Fruit fly (Drosophila melanogaster): ENCODE data around the gene Dnah3.

Dnah3 gene

DNA sequence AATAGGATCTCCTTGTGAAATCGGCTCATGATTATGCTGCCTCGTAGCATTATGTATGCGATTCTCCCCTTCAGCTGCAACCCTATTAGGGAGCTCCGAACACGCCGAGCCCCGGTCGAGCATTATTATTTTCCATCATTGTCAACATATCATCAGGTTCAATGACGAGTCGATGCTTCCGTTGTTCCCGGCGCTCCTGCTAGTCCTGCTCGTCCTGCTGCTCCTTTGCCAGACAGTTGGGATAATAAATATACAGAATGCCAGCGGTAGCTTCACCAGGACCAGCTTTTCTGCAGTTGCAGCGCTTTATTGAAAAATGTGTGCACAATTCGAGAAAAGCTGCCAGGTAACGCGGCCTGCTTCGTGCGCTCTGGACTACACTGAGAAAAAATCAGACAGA is 699 bp upstream of the Dnah3 start, which contains the start of gene CG32235:
TSS of gene CG32235 (minus strand) at position 101 of the 400 bp plus-strand sequence.
- no peak for TF ChIP-seq noc (tag; optimal IDR thresholded peaks at IDR 0.05)

DNA sequence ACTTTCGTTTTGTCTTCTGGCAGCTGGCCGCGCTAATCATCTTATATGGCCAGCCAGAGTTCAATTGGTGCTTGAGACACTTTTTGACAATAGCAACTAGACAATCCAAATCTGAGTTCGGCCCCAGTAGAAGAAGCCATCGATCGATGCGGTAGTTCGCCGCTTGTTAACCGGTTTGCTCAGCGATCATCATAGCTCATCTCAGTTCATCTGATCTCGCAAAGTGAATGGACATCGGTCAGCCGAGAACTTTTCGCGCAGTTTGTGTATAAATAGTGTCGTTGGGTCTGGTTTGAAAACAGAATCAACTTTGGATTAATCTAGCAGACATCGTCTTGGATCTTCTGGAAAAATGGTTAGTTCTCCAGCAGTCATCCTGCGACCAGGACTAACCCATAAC is 35.5 kb downstream of the Dnah3 start, which contains the start of gene CG13705:
TSS of gene CG13705 (plus strand) at position 301 of the 400 bp plus-strand sequence.
- no peak for TF ChIP-seq noc (tag; optimal IDR thresholded peaks at IDR 0.05)

dm6 chr3L:4898647-4899046 is 37.6 kb downstream of the Dnah3 start, which contains the start of gene hoka:
Gene hoka, plus strand, starts transcription at chr3L:4898900.
- TF ChIP-seq noc (tag; optimal IDR thresholded peaks at IDR 0.05), result no peak

DNA sequence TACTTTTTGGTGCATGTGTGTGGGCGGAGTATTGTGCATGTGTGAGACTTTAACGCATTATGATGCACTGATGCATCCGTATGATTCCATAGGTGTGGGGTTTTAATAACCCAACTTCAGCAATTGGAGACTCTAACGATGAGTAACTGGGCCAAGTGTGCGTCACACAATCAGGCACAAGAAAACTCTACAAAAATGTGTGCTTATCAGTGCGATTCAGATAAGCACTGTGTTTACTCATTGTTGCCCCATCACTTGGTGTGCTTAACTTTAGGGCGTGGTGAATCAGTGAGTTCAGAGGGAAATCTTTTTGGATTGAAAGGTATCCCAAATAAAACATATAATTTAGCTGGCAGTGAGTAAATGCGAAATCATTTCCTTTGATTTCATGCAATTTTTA is 38.0 kb downstream of the Dnah3 start:
- TF ChIP-seq noc (tag; optimal IDR thresholded peaks at IDR 0.05), result no peak

- no peak for TF ChIP-seq noc (tag; optimal IDR thresholded peaks at IDR 0.05)
Observed at dm6 chr3L:4910068-4910467, 49.0 kb downstream of the Dnah3 start, which contains the start of gene Rh50. Gene Rh50, plus strand, starts transcription at chr3L:4910368.

DNA sequence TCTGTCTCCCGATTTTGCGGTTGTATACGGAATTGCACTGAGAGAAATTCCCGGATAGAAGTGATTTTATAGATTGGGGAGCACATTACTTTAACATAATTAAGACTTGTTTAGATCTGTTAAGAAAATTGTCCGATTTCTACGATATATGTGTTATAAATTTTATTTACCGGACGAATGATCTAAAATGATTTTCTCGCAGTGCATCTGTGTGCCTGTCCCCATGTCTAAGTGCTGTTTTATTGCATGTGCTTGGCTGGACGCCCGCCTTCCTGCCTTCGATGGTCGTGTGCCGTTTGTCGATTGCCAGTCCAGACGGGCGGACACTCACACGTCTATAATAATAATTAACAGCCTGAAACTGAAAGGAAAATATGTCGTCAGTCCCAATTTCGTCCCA is 59.9 kb downstream of the Dnah3 start:
- no peak for TF ChIP-seq noc (tag; optimal IDR thresholded peaks at IDR 0.05)

dm6 chr3L:4924612-4925011 is 63.5 kb downstream of the Dnah3 start:
- TF ChIP-seq noc (tag; optimal IDR thresholded peaks at IDR 0.05), result no peak

DNA sequence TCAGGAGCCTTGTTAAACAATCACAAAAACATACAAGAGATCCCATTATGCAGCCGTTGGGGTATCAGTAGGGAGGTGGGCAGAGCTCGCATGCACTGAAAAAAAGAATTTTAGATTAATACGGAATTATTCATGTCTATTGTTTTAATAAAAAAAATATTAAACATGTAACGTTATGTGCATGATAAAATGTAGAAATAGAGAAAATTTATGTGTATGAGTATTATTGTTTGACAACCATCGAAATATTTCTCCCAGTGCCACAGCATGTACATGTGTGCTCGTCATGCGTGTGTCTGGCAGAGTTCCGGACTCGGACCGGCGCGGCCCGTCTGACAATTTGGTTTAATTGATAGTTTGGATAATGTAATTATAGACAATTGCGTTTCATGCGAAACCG is 68.7 kb downstream of the Dnah3 start:
- TF ChIP-seq noc (tag; optimal IDR thresholded peaks at IDR 0.05), result no peak

Measured in whole organism, larva.